Worm (Caenorhabditis elegans) whole organism, L1 larva: ENCODE measurements around the gene Y73C8B.9.

Source experiments
- C04F5.9 ChIP-seq: sonication (generic microtip); optimal IDR thresholded peaks from 2 replicates; lab custom pipeline; 2016; ENCODE audit warnings: missing genetic modification characterization, missing compliant biosample characterization
- F16B12.6 ChIP-seq: fragments of 150-350 bp; optimal IDR thresholded peaks from 2 replicates; lab custom pipeline; 2014; ENCODE audit warnings: missing biosample characterization, missing genetic modification characterization
- aha-1 ChIP-seq: fragments of 150-350 bp; optimal IDR thresholded peaks from 2 replicates; lab custom pipeline; 2014; ENCODE audit warnings: missing biosample characterization, missing genetic modification characterization
- alr-1 ChIP-seq: fragments of 200-800 bp; sonication (Bioruptor generic); optimal IDR thresholded peaks from 2 replicates; lab custom pipeline; 2018; ENCODE audit warnings: borderline replicate concordance, mild to moderate bottlenecking, missing genetic modification characterization, missing compliant biosample characterization
- ama-1 ChIP-seq: fragments of 150-350 bp; optimal IDR thresholded peaks from 2 replicates; lab custom pipeline; 2014
- ceh-63 ChIP-seq: fragments of 200-800 bp; sonication (Bioruptor generic); optimal IDR thresholded peaks from 2 replicates; lab custom pipeline; 2018; ENCODE audit warnings: mild to moderate bottlenecking, missing genetic modification characterization, missing compliant biosample characterization
- ceh-82 ChIP-seq, 3 experiments: fragments of 150-350 bp in 1 of 3; sonication (generic microtip) in 2 of 3; optimal IDR thresholded peaks; 2 replicates each; lab custom pipeline; 2014 to 2017; ENCODE audit warnings: missing biosample characterization in 3 of 3, missing genetic modification characterization in 3 of 3
- ceh-90 ChIP-seq: sonication (generic microtip); optimal IDR thresholded peaks from 2 replicates; lab custom pipeline; 2016; ENCODE audit warnings: missing genetic modification characterization, missing compliant biosample characterization
- ces-1 ChIP-seq: fragments of 150-350 bp; optimal IDR thresholded peaks from 2 replicates; lab custom pipeline; 2014; ENCODE audit warnings: missing biosample characterization, missing genetic modification reagents, missing genetic modification characterization
- dpl-1 ChIP-seq, 3 experiments: fragments of 150-350 bp in 2 of 3; sonication (generic microtip) in 1 of 3; optimal IDR thresholded peaks; 2 replicates each; lab custom pipeline; 2014 to 2017; ENCODE audit warnings: missing biosample characterization in 3 of 3, missing genetic modification characterization in 3 of 3, missing genetic modification reagents in 3 of 3
- dsc-1 ChIP-seq: sonication (generic microtip); optimal IDR thresholded peaks from 2 replicates; lab custom pipeline; 2016; ENCODE audit warnings: mild to moderate bottlenecking, missing genetic modification characterization, missing compliant biosample characterization
- egl-13 ChIP-seq: sonication (generic microtip); optimal IDR thresholded peaks from 2 replicates; lab custom pipeline; 2016; ENCODE audit warnings: missing genotype, missing genetic modification reagents, missing genetic modification characterization, missing compliant biosample characterization
- elt-2 ChIP-seq: sonication (generic microtip); optimal IDR thresholded peaks from 2 replicates; lab custom pipeline; 2016; ENCODE audit warnings: missing genetic modification characterization, mild to moderate bottlenecking, inconsistent platforms, missing compliant biosample characterization, missing genetic modification reagents
- elt-3 ChIP-seq, 6 experiments: fragments of 150-350 bp in 1 of 6; sonication (generic microtip); optimal IDR thresholded peaks; 2 replicates each; lab custom pipeline; 2017 to 2018; ENCODE audit warnings: missing biosample characterization in 6 of 6, missing genetic modification characterization in 6 of 6, inconsistent platforms in 1 of 6
- ets-5 ChIP-seq: fragments of 200-800 bp; sonication (Bioruptor generic); IDR thresholded peaks from 2 replicates; pipeline ENCODE4 v1.3.6; 2022; ENCODE audit warnings: missing genetic modification characterization, missing compliant biosample characterization
- fkh-10 ChIP-seq: sonication (generic microtip); optimal IDR thresholded peaks from 2 replicates; lab custom pipeline; 2017; ENCODE audit warnings: missing biosample characterization, missing genetic modification reagents, missing genetic modification characterization
- fkh-4 ChIP-seq: sonication (generic microtip); optimal IDR thresholded peaks from 2 replicates; lab custom pipeline; 2016; ENCODE audit warnings: missing compliant biosample characterization, missing genetic modification characterization, borderline replicate concordance
- fkh-8 ChIP-seq: sonication (generic microtip); optimal IDR thresholded peaks from 2 replicates; lab custom pipeline; 2016; ENCODE audit warnings: mild to moderate bottlenecking, missing genetic modification characterization, missing compliant biosample characterization
- fos-1 ChIP-seq: fragments of 150-350 bp; optimal IDR thresholded peaks from 2 replicates; lab custom pipeline; 2014; ENCODE audit warnings: missing biosample characterization, missing genetic modification characterization
- grh-1 ChIP-seq: fragments of 200-800 bp; sonication (Bioruptor generic); IDR thresholded peaks from 2 replicates; pipeline ENCODE4 v1.3.6; 2022; ENCODE audit warnings: missing genetic modification reagents, missing genetic modification characterization, missing compliant biosample characterization
- hlh-4 ChIP-seq: sonication (generic microtip); optimal IDR thresholded peaks from 2 replicates; lab custom pipeline; 2016; ENCODE audit warnings: mild to moderate bottlenecking, missing genetic modification characterization, missing compliant biosample characterization
- lin-14 ChIP-seq: fragments of 200-800 bp; sonication (Bioruptor generic); optimal IDR thresholded peaks from 2 replicates; lab custom pipeline; 2018; ENCODE audit warnings: mild to moderate bottlenecking, missing genetic modification characterization, moderate library complexity, missing compliant biosample characterization
- lin-15B ChIP-seq: fragments of 150-350 bp; sonication (generic microtip); optimal IDR thresholded peaks from 3 replicates; lab custom pipeline; 2014; ENCODE audit warnings: missing biosample characterization, missing genetic modification characterization
- lin-39 ChIP-seq: fragments of 150-350 bp; optimal IDR thresholded peaks from 2 replicates; lab custom pipeline; 2014; ENCODE audit warnings: missing biosample characterization, missing genetic modification reagents, missing genetic modification characterization
- lsy-2 ChIP-seq, 2 experiments: fragments of 150-350 bp; optimal IDR thresholded peaks; 2 replicates each; lab custom pipeline; 2014; ENCODE audit warnings: missing biosample characterization in 2 of 2, missing genetic modification characterization in 2 of 2
- mab-9 ChIP-seq: fragments of 200-800 bp; sonication (Bioruptor generic); IDR thresholded peaks from 2 replicates; pipeline ENCODE4 v1.3.6; 2022; ENCODE audit warnings: missing genetic modification reagents, missing genetic modification characterization, missing compliant biosample characterization
- mef-2 ChIP-seq: fragments of 150-350 bp; optimal IDR thresholded peaks from 2 replicates; lab custom pipeline; 2014; ENCODE audit warnings: missing biosample characterization, missing genetic modification characterization
- mep-1 ChIP-seq: fragments of 150-350 bp; optimal IDR thresholded peaks from 2 replicates; lab custom pipeline; 2014; ENCODE audit warnings: missing biosample characterization, missing genetic modification characterization
- nhr-11 ChIP-seq: fragments of 150-350 bp; optimal IDR thresholded peaks from 2 replicates; lab custom pipeline; 2014; ENCODE audit warnings: missing biosample characterization, missing genetic modification characterization
- nhr-12 ChIP-seq: sonication (generic microtip); optimal IDR thresholded peaks from 2 replicates; lab custom pipeline; 2017; ENCODE audit warnings: missing biosample characterization, missing genetic modification characterization
- nhr-28 ChIP-seq: fragments of 150-350 bp; optimal IDR thresholded peaks from 2 replicates; lab custom pipeline; 2014; ENCODE audit warnings: missing biosample characterization, missing genetic modification characterization
- nhr-47 ChIP-seq: sonication (generic microtip); optimal IDR thresholded peaks from 2 replicates; lab custom pipeline; 2016; ENCODE audit warnings: mild to moderate bottlenecking, missing genetic modification characterization, moderate library complexity, missing compliant biosample characterization
- nhr-71 ChIP-seq: sonication (generic microtip); optimal IDR thresholded peaks from 2 replicates; lab custom pipeline; 2016; ENCODE audit warnings: mild to moderate bottlenecking, missing genetic modification characterization, moderate library complexity, missing compliant biosample characterization
- nhr-76 ChIP-seq: sonication (generic microtip); optimal IDR thresholded peaks from 2 replicates; lab custom pipeline; 2017; ENCODE audit warnings: missing biosample characterization, missing genetic modification characterization
- nhr-77 ChIP-seq: fragments of 150-350 bp; optimal IDR thresholded peaks from 2 replicates; lab custom pipeline; 2014; ENCODE audit warnings: missing biosample characterization, missing genetic modification characterization
- nhr-84 ChIP-seq: sonication (generic microtip); optimal IDR thresholded peaks from 2 replicates; lab custom pipeline; 2017; ENCODE audit warnings: missing biosample characterization, missing genetic modification characterization
- pag-3 ChIP-seq: sonication (generic microtip); optimal IDR thresholded peaks from 2 replicates; lab custom pipeline; 2017; ENCODE audit warnings: missing genetic modification characterization, mild to moderate bottlenecking, missing compliant biosample characterization, antibody characterized with exemption, borderline replicate concordance; ENCODE audit not compliant: insufficient read depth
- pqm-1 ChIP-seq: sonication (generic microtip); optimal IDR thresholded peaks from 3 replicates; lab custom pipeline; 2017; ENCODE audit warnings: missing biosample characterization, missing genetic modification characterization
- rnt-1 ChIP-seq: sonication (generic microtip); optimal IDR thresholded peaks from 2 replicates; lab custom pipeline; 2016; ENCODE audit warnings: mild to moderate bottlenecking, missing genetic modification characterization, moderate library complexity, missing compliant biosample characterization
- skn-1 ChIP-seq: fragments of 150-350 bp; optimal IDR thresholded peaks from 2 replicates; lab custom pipeline; 2014; ENCODE audit warnings: missing biosample characterization, missing genetic modification characterization
- snu-23 ChIP-seq: sonication (generic microtip); optimal IDR thresholded peaks from 2 replicates; lab custom pipeline; 2016; ENCODE audit warnings: missing genetic modification characterization, missing compliant biosample characterization
- sox-4 ChIP-seq: sonication (generic microtip); optimal IDR thresholded peaks from 2 replicates; lab custom pipeline; 2016; ENCODE audit warnings: missing genetic modification characterization, missing compliant biosample characterization
- sptf-1 ChIP-seq: fragments of 150-350 bp; optimal IDR thresholded peaks from 2 replicates; lab custom pipeline; 2014; ENCODE audit warnings: missing biosample characterization, missing genetic modification characterization
- sup-37 ChIP-seq: fragments of 200-800 bp; sonication (Bioruptor generic); optimal IDR thresholded peaks from 2 replicates; lab custom pipeline; 2018; ENCODE audit warnings: mild to moderate bottlenecking, missing genetic modification characterization, missing compliant biosample characterization
- tlp-1 ChIP-seq: fragments of 150-350 bp; optimal IDR thresholded peaks from 2 replicates; lab custom pipeline; 2014; ENCODE audit warnings: missing biosample characterization, missing genetic modification characterization
- unc-130 ChIP-seq: fragments of 150-350 bp; optimal IDR thresholded peaks from 2 replicates; lab custom pipeline; 2017; ENCODE audit warnings: missing biosample characterization, missing genetic modification characterization, inconsistent platforms
- unc-30 ChIP-seq: sonication (generic microtip); optimal IDR thresholded peaks from 2 replicates; lab custom pipeline; 2017; ENCODE audit warnings: missing biosample characterization, missing genetic modification characterization
- unc-86 ChIP-seq: sonication (generic microtip); optimal IDR thresholded peaks from 2 replicates; lab custom pipeline; 2016; ENCODE audit warnings: missing genetic modification characterization, missing compliant biosample characterization
- vab-15 ChIP-seq: sonication (generic microtip); optimal IDR thresholded peaks from 2 replicates; lab custom pipeline; 2017; ENCODE audit warnings: missing genotype, mild to moderate bottlenecking, missing genetic modification characterization, missing compliant biosample characterization
- xbp-1 ChIP-seq: sonication (generic microtip); optimal IDR thresholded peaks from 2 replicates; lab custom pipeline; 2016; ENCODE audit warnings: missing genetic modification characterization, missing compliant biosample characterization
- zag-1 ChIP-seq: fragments of 150-350 bp; optimal IDR thresholded peaks from 2 replicates; lab custom pipeline; 2014; ENCODE audit warnings: missing biosample characterization, missing genetic modification characterization
- zip-4 ChIP-seq: fragments of 200-800 bp; sonication (Bioruptor generic); optimal IDR thresholded peaks from 2 replicates; lab custom pipeline; 2018; ENCODE audit warnings: mild to moderate bottlenecking, missing genetic modification characterization, moderate library complexity, missing compliant biosample characterization
- ztf-11 ChIP-seq, 2 experiments: sonication (generic microtip); optimal IDR thresholded peaks; 2 replicates each; lab custom pipeline; 2016 to 2017; ENCODE audit warnings: missing genetic modification characterization in 2 of 2, missing biosample characterization in 1 of 2, missing compliant biosample characterization in 1 of 2
- ztf-4 ChIP-seq: fragments of 150-350 bp; optimal IDR thresholded peaks from 2 replicates; lab custom pipeline; 2014; ENCODE audit warnings: missing biosample characterization, missing genetic modification characterization

Y73C8B.9 gene

ce11 chrV:3194952-3195450, 1.6 kb downstream of the Y73C8B.9 start, which contains the start of gene Y73C8B.2 (continued):
- TF ChIP-seq sptf-1 (tag; lab: Kevin White, UChicago) (no peak), C04F5.9 (tag; lab: Kevin White, UChicago) (no peak), nhr-47 (tag; lab: Kevin White, UChicago) (peak; percentile 9), ets-5 (no peak), grh-1 (GFP tag; lab: Robert Waterston, UW) (no peak), ceh-63 (GFP tag; lab: Kevin White, UChicago) (no peak), rnt-1 (tag; lab: Kevin White, UChicago) (no peak), skn-1 (peak; percentile 11), ces-1 (GFP tag; lab: Kevin White, UChicago) (no peak), ceh-90 (no peak), unc-86 (tag; lab: Kevin White, UChicago) (no peak), zag-1 (no peak), nhr-28 (tag; lab: Kevin White, UChicago) (no peak), nhr-76 (no peak), snu-23 (GFP tag; lab: Kevin White, UChicago) (peak; percentile 28), elt-3 (tag; optimal IDR thresholded peaks at IDR 0.05; lab: Kevin White, UChicago) (no peak), egl-13 (tag; lab: Kevin White, UChicago) (no peak), zip-4 (no peak), lin-15B (tag; lab: Kevin White, UChicago) (peak; percentile 23), aha-1 (tag; lab: Kevin White, UChicago) (no peak), lin-14 (peak; percentile 76), dpl-1 (GFP tag; optimal IDR thresholded peaks at IDR 0.05; lab: Kevin White, UChicago) (peak in 1 of 3 experiments; percentile 67), alr-1 (tag; lab: Kevin White, UChicago) (no peak), unc-30 (tag; lab: Kevin White, UChicago) (no peak), nhr-84 (tag; lab: Kevin White, UChicago) (no peak), vab-15 (tag; lab: Kevin White, UChicago) (no peak), nhr-11 (tag; lab: Kevin White, UChicago) (no peak), dsc-1 (no peak), xbp-1 (no peak), ama-1 (lab: Kevin White, UChicago) (no peak), sup-37 (GFP tag; lab: Kevin White, UChicago) (no peak), lsy-2 (tag; optimal IDR thresholded peaks at IDR 0.05; lab: Kevin White, UChicago) (peak in 1 of 2 experiments; percentile 45), pag-3 (tag; lab: Kevin White, UChicago) (no peak), nhr-12 (tag; lab: Kevin White, UChicago) (no peak), ceh-82 (tag; optimal IDR thresholded peaks at IDR 0.05; lab: Kevin White, UChicago) (no peak), mab-9 (no peak), mep-1 (tag; lab: Kevin White, UChicago) (peak; percentile 45), fkh-8 (tag; lab: Kevin White, UChicago) (no peak), ztf-4 (tag; lab: Kevin White, UChicago) (no peak), unc-130 (tag; lab: Kevin White, UChicago) (no peak), F16B12.6 (tag; lab: Kevin White, UChicago) (no peak), nhr-71 (tag; lab: Kevin White, UChicago) (peak; percentile 39), lin-39 (tag; lab: Kevin White, UChicago) (no peak), nhr-77 (tag; lab: Kevin White, UChicago) (no peak), pqm-1 (no peak), elt-2 (no peak), fkh-4 (no peak), tlp-1 (tag; lab: Kevin White, UChicago) (no peak), ztf-11 (tag; optimal IDR thresholded peaks at IDR 0.05; lab: Kevin White, UChicago) (no peak), fkh-10 (GFP tag; lab: Kevin White, UChicago) (no peak), hlh-4 (no peak), mef-2 (tag; lab: Kevin White, UChicago) (no peak), fos-1 (tag; lab: Kevin White, UChicago) (no peak), sox-4 (no peak)
